Fruit fly (Drosophila melanogaster): ENCODE results near the gene Utx.

DNA sequence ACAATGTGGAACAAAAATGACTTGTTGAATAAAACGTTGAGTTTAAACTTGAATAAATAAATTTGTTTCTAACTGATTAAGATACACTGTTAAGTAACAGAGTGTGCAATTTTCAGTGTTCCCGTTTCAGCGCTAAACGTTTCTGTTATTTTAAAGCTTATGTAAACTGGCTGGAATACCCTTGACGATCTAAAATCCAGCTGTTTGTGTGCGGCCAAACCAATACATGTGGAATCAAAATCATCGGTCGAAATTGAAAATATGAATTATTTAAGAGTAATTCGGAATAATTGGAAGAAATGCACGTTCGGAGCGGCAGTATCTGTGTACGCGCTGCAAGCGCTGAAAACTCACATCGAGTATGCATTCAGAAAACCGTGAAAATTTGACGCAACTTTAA is 8.8 kb downstream of the Utx start, which contains the start of gene Mulk:
- TF ChIP-seq h (optimal IDR thresholded peaks at IDR 0.05) (no peak), psq (optimal IDR thresholded peaks at IDR 0.05) (no peak)

Measured in Kc167 (cell line).